Fruit fly (Drosophila melanogaster) whole organism, wandering third instar larva: ENCODE results near the gene CG17982.

Source experiments
- Abd-B ChIP-seq: fragments of >200 bp; optimal IDR thresholded peaks from 2 replicates; lab custom pipeline; 2017; ENCODE audit warnings: missing biosample characterization, missing genetic modification characterization
- CG32264 ChIP-seq: fragments of 200-800 bp; sonication (Bioruptor generic); optimal IDR thresholded peaks from 2 replicates; lab custom pipeline; 2016; ENCODE audit warnings: missing biosample characterization, missing genetic modification characterization
- CG9705 ChIP-seq: fragments of 200-800 bp; sonication (Bioruptor generic); optimal IDR thresholded peaks from 2 replicates; lab custom pipeline; 2018; ENCODE audit warnings: missing biosample characterization, mild to moderate bottlenecking, missing genetic modification characterization
- CrebA ChIP-seq: fragments of 200-800 bp; sonication (Bioruptor generic); optimal IDR thresholded peaks from 2 replicates; lab custom pipeline; 2016; ENCODE audit warnings: missing biosample characterization, mild to moderate bottlenecking, missing genetic modification characterization, borderline replicate concordance
- Dfd ChIP-seq: fragments of >200 bp; optimal IDR thresholded peaks from 2 replicates; lab custom pipeline; 2017; ENCODE audit warnings: missing biosample characterization, missing genetic modification characterization
- HLH106 ChIP-seq: fragments of 200-800 bp; optimal IDR thresholded peaks from 3 replicates; lab custom pipeline; 2019; ENCODE audit warnings: missing biosample characterization, mild to moderate bottlenecking, missing genetic modification characterization, moderate library complexity
- Hnf4 ChIP-seq: fragments of 200-800 bp; sonication (Bioruptor generic); optimal IDR thresholded peaks from 2 replicates; lab custom pipeline; 2016; ENCODE audit warnings: missing biosample characterization, mild to moderate bottlenecking, missing genetic modification characterization
- Hr83 ChIP-seq: fragments of 200-300 bp; sonication (Bioruptor generic); optimal IDR thresholded peaks from 2 replicates; lab custom pipeline; 2016; ENCODE audit warnings: missing biosample characterization, mild to moderate bottlenecking, missing genetic modification characterization, moderate library complexity; ENCODE audit not compliant: poor library complexity, severe bottlenecking
- Jra ChIP-seq: sonication (Bioruptor generic); optimal IDR thresholded peaks from 2 replicates; lab custom pipeline; 2016; ENCODE audit warnings: missing biosample characterization, missing genetic modification characterization
- Mio ChIP-seq: sonication (Bioruptor generic); optimal IDR thresholded peaks from 2 replicates; lab custom pipeline; 2016; ENCODE audit warnings: missing biosample characterization, missing genetic modification characterization
- Myc ChIP-seq: fragments of >200 bp; optimal IDR thresholded peaks from 2 replicates; lab custom pipeline; 2017
- OdsH ChIP-seq: fragments of 200-800 bp; sonication (Bioruptor generic); optimal IDR thresholded peaks from 2 replicates; lab custom pipeline; 2016; ENCODE audit warnings: missing biosample characterization, mild to moderate bottlenecking, missing genetic modification characterization
- Rel ChIP-seq, 2 experiments: fragments of 200-800 bp; sonication (Bioruptor generic) in 1 of 2; optimal IDR thresholded peaks; 2 replicates in 1 of 2; 3 replicates in 1 of 2; lab custom pipeline; 2016 to 2019; ENCODE audit warnings: mild to moderate bottlenecking in 2 of 2, missing biosample characterization in 2 of 2, missing genetic modification characterization in 2 of 2, moderate library complexity in 1 of 2
- Sp1 ChIP-seq: fragments of 200-800 bp; sonication (Bioruptor generic); optimal IDR thresholded peaks from 3 replicates; lab custom pipeline; 2019; ENCODE audit warnings: missing biosample characterization, mild to moderate bottlenecking, missing genetic modification characterization, moderate library complexity
- Vsx2 ChIP-seq: fragments of 200-300, 225-300 bp; sonication (Bioruptor generic); optimal IDR thresholded peaks from 2 replicates; lab custom pipeline; 2018; ENCODE audit warnings: missing biosample characterization, missing genetic modification characterization; ENCODE audit not compliant: partially characterized antibody
- br ChIP-seq: fragments of 200-800 bp; sonication (Bioruptor generic); optimal IDR thresholded peaks from 2 replicates; lab custom pipeline; 2016; ENCODE audit warnings: missing biosample characterization, missing genetic modification characterization
- brk ChIP-seq: fragments of 200-800 bp; sonication (Bioruptor generic); optimal IDR thresholded peaks from 2 replicates; lab custom pipeline; 2016; ENCODE audit warnings: missing biosample characterization, mild to moderate bottlenecking, missing genetic modification characterization
- dl ChIP-seq, 2 experiments: fragments of 175-275, 200-275 bp in 1 of 2; fragments of 200-275 bp in 1 of 2; sonication (Bioruptor generic); optimal IDR thresholded peaks; lab custom pipeline; 2018; ENCODE audit warnings: mild to moderate bottlenecking in 2 of 2, missing biosample characterization in 2 of 2, missing genetic modification characterization in 2 of 2, moderate library complexity in 2 of 2; ENCODE audit not compliant: partially characterized antibody in 2 of 2, insufficient read depth in 1 of 2
- dmrt93B ChIP-seq: fragments of 200-800 bp; sonication (Bioruptor generic); optimal IDR thresholded peaks from 2 replicates; lab custom pipeline; 2018; ENCODE audit warnings: missing biosample characterization, mild to moderate bottlenecking, missing genetic modification characterization
- dsf ChIP-seq: sonication (Bioruptor generic); optimal IDR thresholded peaks from 2 replicates; lab custom pipeline; 2016; ENCODE audit warnings: missing biosample characterization, missing genetic modification characterization, borderline replicate concordance
- ey ChIP-seq: fragments of 200-800 bp; sonication (Bioruptor generic); optimal IDR thresholded peaks from 2 replicates; lab custom pipeline; 2016; ENCODE audit warnings: missing biosample characterization, missing genetic modification characterization
- h ChIP-seq: fragments of 200-800 bp; sonication (Bioruptor generic); optimal IDR thresholded peaks from 3 replicates; lab custom pipeline; 2016; ENCODE audit warnings: missing biosample characterization, mild to moderate bottlenecking, missing genetic modification characterization
- lola ChIP-seq: fragments of >200 bp; optimal IDR thresholded peaks from 2 replicates; lab custom pipeline; 2017; ENCODE audit warnings: missing biosample characterization, missing genetic modification characterization
- pan ChIP-seq: fragments of >200 bp; optimal IDR thresholded peaks from 2 replicates; lab custom pipeline; 2017
- psq ChIP-seq: fragments of 200-800 bp; sonication (Bioruptor generic); optimal IDR thresholded peaks from 3 replicates; lab custom pipeline; 2017; ENCODE audit warnings: missing biosample characterization, mild to moderate bottlenecking, missing genetic modification characterization, moderate library complexity
- rgr ChIP-seq: fragments of 200-800 bp; sonication (Bioruptor generic); optimal IDR thresholded peaks from 3 replicates; lab custom pipeline; 2016; ENCODE audit warnings: missing biosample characterization, mild to moderate bottlenecking, missing genetic modification characterization
- sage ChIP-seq: fragments of 200-800 bp; sonication (Bioruptor generic); optimal IDR thresholded peaks from 2 replicates; lab custom pipeline; 2016; ENCODE audit warnings: missing biosample characterization, mild to moderate bottlenecking, missing genetic modification characterization
- sv ChIP-seq: fragments of 200-800 bp; sonication (Bioruptor generic); optimal IDR thresholded peaks from 3 replicates; lab custom pipeline; 2016; ENCODE audit warnings: missing biosample characterization, missing genetic modification characterization
- tai ChIP-seq: sonication (Bioruptor generic); optimal IDR thresholded peaks from 2 replicates; lab custom pipeline; 2016; ENCODE audit warnings: missing biosample characterization, missing genetic modification characterization
- usp ChIP-seq: fragments of >200 bp; optimal IDR thresholded peaks from 2 replicates; lab custom pipeline; 2017; ENCODE audit warnings: missing biosample characterization, missing genetic modification characterization
- woc ChIP-seq: sonication (Bioruptor generic); optimal IDR thresholded peaks from 2 replicates; lab custom pipeline; 2016; ENCODE audit warnings: missing biosample characterization, mild to moderate bottlenecking, missing genetic modification characterization

Gene CG17982

dm6 chrX:8163452-8163851 lies 19.8 kb upstream of the CG17982 start:
- TF ChIP-seq Hr83 (GFP tag; lab: Kevin White, UChicago) (no peak), Mio (GFP tag; lab: Kevin White, UChicago) (no peak), OdsH (GFP tag; lab: Kevin White, UChicago) (no peak), Abd-B (GFP tag; lab: Kevin White, UChicago) (no peak), lola (GFP tag; lab: Kevin White, UChicago) (no peak), brk (no peak), Myc (lab: Kevin White, UChicago) (no peak), tai (GFP tag; lab: Kevin White, UChicago) (no peak), Sp1 (no peak), dl (GFP tag; optimal IDR thresholded peaks at IDR 0.05; lab: Kevin White, UChicago; ENCODE audit: insufficient read depth in 1 of 2, partially characterized antibody in 2 of 2) (no peak), Jra (GFP tag; lab: Kevin White, UChicago) (no peak), CG9705 (GFP tag; lab: Kevin White, UChicago) (no peak), Rel (GFP tag; optimal IDR thresholded peaks at IDR 0.05; lab: Kevin White, UChicago) (no peak), Rel (tag; optimal IDR thresholded peaks at IDR 0.05; lab: Kevin White, UChicago) (no peak)

- TF ChIP-seq lola (GFP tag; lab: Kevin White, UChicago) (no peak), br (GFP tag; lab: Kevin White, UChicago) (no peak), Vsx2 (GFP tag; lab: Kevin White, UChicago) (no peak), Abd-B (GFP tag; lab: Kevin White, UChicago) (no peak), Sp1 (no peak), HLH106 (no peak), dsf (GFP tag; lab: Kevin White, UChicago) (no peak)
Observed at dm6 chrX:8162692-8163091, 19.1 kb upstream of the CG17982 start, which contains the start of gene CG10761. CG10761 (minus strand) TSS chrX:8162792.

- TF ChIP-seq rgr (GFP tag; lab: Kevin White, UChicago) = no peak
- no peak for TF ChIP-seq HLH106
- no peak for TF ChIP-seq Abd-B (GFP tag; lab: Kevin White, UChicago)
- TF ChIP-seq woc (GFP tag; lab: Kevin White, UChicago) = no peak
- TF ChIP-seq br (GFP tag; lab: Kevin White, UChicago) = no peak
- no peak for TF ChIP-seq Vsx2 (GFP tag; lab: Kevin White, UChicago)
- no peak for TF ChIP-seq Myc (lab: Kevin White, UChicago)
- no peak for TF ChIP-seq lola (GFP tag; lab: Kevin White, UChicago)
- TF ChIP-seq dmrt93B = no peak
- no peak for TF ChIP-seq brk
- TF ChIP-seq Hr83 (GFP tag; lab: Kevin White, UChicago) = no peak
- no peak for TF ChIP-seq OdsH (GFP tag; lab: Kevin White, UChicago)
- no peak for TF ChIP-seq tai (GFP tag; lab: Kevin White, UChicago)
- no peak for TF ChIP-seq h (GFP tag; lab: Kevin White, UChicago)
- TF ChIP-seq CrebA (GFP tag; lab: Kevin White, UChicago) = no peak
- no peak for TF ChIP-seq pan (lab: Kevin White, UChicago)
- no peak for TF ChIP-seq Dfd (GFP tag; lab: Kevin White, UChicago)
- no peak for TF ChIP-seq CG32264 (GFP tag; lab: Kevin White, UChicago)
- TF ChIP-seq Rel (GFP tag; optimal IDR thresholded peaks at IDR 0.05; lab: Kevin White, UChicago) = no peak
- no peak for TF ChIP-seq Rel (tag; optimal IDR thresholded peaks at IDR 0.05; lab: Kevin White, UChicago)
- no peak for TF ChIP-seq sage (GFP tag; lab: Kevin White, UChicago)
Observed at dm6 chrX:8159754-8160153, 16.1 kb upstream of the CG17982 start, which contains the start of gene CG15337. CG15337 (plus strand) TSS chrX:8160054.

dm6 chrX:8158942-8159472 lies 15.4 kb upstream of the CG17982 start:
- no peak for TF ChIP-seq CG32264 (GFP tag; lab: Kevin White, UChicago)
- TF ChIP-seq usp = no peak
- no peak for TF ChIP-seq psq (GFP tag; lab: Kevin White, UChicago)
- no peak for TF ChIP-seq ey (GFP tag; lab: Kevin White, UChicago)
- no peak for TF ChIP-seq Hr83 (GFP tag; lab: Kevin White, UChicago)
- no peak for TF ChIP-seq woc (GFP tag; lab: Kevin White, UChicago)
- TF ChIP-seq Hnf4 (GFP tag; lab: Kevin White, UChicago) = no peak
- no peak for TF ChIP-seq lola (GFP tag; lab: Kevin White, UChicago)
- TF ChIP-seq sv (GFP tag; lab: Kevin White, UChicago) = no peak
- TF ChIP-seq, all 38 proteins: peak for 0
